Worm (Caenorhabditis elegans) whole organism, young adult: ENCODE data around the gene ecps-2.

Experiments used
- F55B11.4 ChIP-seq: sonication (generic microtip); optimal IDR thresholded peaks from 2 replicates; lab custom pipeline; 2016; ENCODE audit warnings: missing compliant biosample characterization, missing genetic modification characterization, borderline replicate concordance; ENCODE audit not compliant: insufficient read depth
- ama-1 ChIP-seq, 3 experiments: fragments of 150-350 bp in 1 of 3; sonication (generic microtip) in 2 of 3; optimal IDR thresholded peaks; 2 replicates each; lab custom pipeline; 2014 to 2018; ENCODE audit warnings: missing biosample characterization in 2 of 3, missing genetic modification characterization in 2 of 3, missing genetic modification reagents in 2 of 3
- hmg-20 ChIP-seq: fragments of 200-800 bp; sonication (Bioruptor generic); IDR thresholded peaks from 2 replicates; pipeline ENCODE4 v1.3.6; 2022; ENCODE audit warnings: missing genetic modification reagents, missing genetic modification characterization, missing compliant biosample characterization
- nfya-2 ChIP-seq: fragments of 200-800 bp; sonication (Bioruptor generic); IDR thresholded peaks from 2 replicates; pipeline ENCODE4 v1.3.6; 2022; ENCODE audit warnings: missing genetic modification reagents, missing genetic modification characterization, missing compliant biosample characterization
- snpc-4 ChIP-seq, 5 experiments: fragments of 150-350 bp in 1 of 5; sonication (generic microtip) in 4 of 5; optimal IDR thresholded peaks; 2 replicates each; lab custom pipeline; 2014 to 2018; ENCODE audit warnings: missing genetic modification characterization in 5 of 5, missing biosample characterization in 3 of 5, antibody characterized with exemption in 2 of 5, mild to moderate bottlenecking in 2 of 5, missing compliant biosample characterization in 2 of 5, missing genotype in 2 of 5, moderate library complexity in 2 of 5, missing genetic modification reagents in 1 of 5
- sptf-2 ChIP-seq: fragments of 200-800 bp; sonication (Bioruptor generic); optimal IDR thresholded peaks from 2 replicates; lab custom pipeline; 2018; ENCODE audit warnings: mild to moderate bottlenecking, missing genetic modification characterization, missing compliant biosample characterization
- unc-130 ChIP-seq: sonication (generic microtip); optimal IDR thresholded peaks from 2 replicates; lab custom pipeline; 2016; ENCODE audit warnings: missing genetic modification reagents, missing genetic modification characterization, missing compliant biosample characterization
- unc-62 ChIP-seq: fragments of 150-350 bp; optimal IDR thresholded peaks from 2 replicates; lab custom pipeline; 2014; ENCODE audit warnings: missing biosample characterization, missing genetic modification reagents, missing genetic modification characterization

ce11 chrIII:10460427-10461163, 17.7 kb downstream of the ecps-2 start, which contains the start of gene ecps-1:
- no peak for TF ChIP-seq nfya-2 (GFP tag; lab: Robert Waterston, UW)
- TF ChIP-seq hmg-20 (GFP tag; lab: Robert Waterston, UW), result no peak
- TF ChIP-seq unc-62, result no peak
- no peak for TF ChIP-seq F55B11.4 (tag; lab: Kevin White, UChicago)
- TF ChIP-seq unc-130 (GFP tag; lab: Kevin White, UChicago), result peak; percentile 93
- TF ChIP-seq sptf-2, result no peak
- TF ChIP-seq ama-1 (optimal IDR thresholded peaks at IDR 0.05; lab: Kevin White, UChicago), result no peak
- no peak for TF ChIP-seq ama-1 (GFP tag; optimal IDR thresholded peaks at IDR 0.05; lab: Kevin White, UChicago)
- TF ChIP-seq snpc-4 (GFP tag; optimal IDR thresholded peaks at IDR 0.05; lab: Kevin White, UChicago), result peak; percentile 76
- peak; percentile 44 to 76 (median 54) for TF ChIP-seq snpc-4 (tag; optimal IDR thresholded peaks at IDR 0.05; lab: Kevin White, UChicago)
